Fruit fly (Drosophila melanogaster) S2 (cell line): ENCODE data around the gene WASp.

ENCODE experiments used
- CG8478 ChIP-seq: fragments of >200 bp; optimal IDR thresholded peaks from 2 replicates; lab custom pipeline; 2018
- CTCF ChIP-seq, 2 experiments: fragments of >200 bp; optimal IDR thresholded peaks; 2 replicates each; lab custom pipeline; 2018

dm6 chr3R:28851966-28852377 lies 20.1 kb upstream of the WASp start:
- no peak for TF ChIP-seq CG8478 (lab: Kevin White, UChicago)
- no peak for TF ChIP-seq CTCF (optimal IDR thresholded peaks at IDR 0.05; lab: Kevin White, UChicago)
